Worm (Caenorhabditis elegans): ENCODE results near the gene metl-1.

Gene metl-1

DNA sequence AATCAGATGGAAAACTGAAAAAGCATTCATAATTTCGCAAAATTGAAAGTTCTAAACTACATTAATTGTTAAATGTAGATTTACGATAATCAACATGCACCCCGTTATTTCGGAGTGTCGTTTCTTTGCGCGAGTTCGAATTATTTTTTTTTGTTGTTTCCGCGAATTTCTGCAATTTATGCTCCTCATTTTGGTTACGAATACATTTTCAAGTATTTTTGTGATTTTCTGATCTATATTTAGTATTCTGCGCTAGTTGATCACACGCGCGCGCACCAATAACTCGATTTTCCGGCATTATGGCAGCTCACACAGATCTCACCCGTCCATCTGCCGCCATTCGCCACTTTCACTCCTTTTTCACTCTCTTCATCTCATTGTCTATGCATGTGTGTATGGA is 33.1 kb downstream of the metl-1 start, which contains the start of gene VW02B12L.2 (continued):
- TF ChIP-seq nhr-77 (tag; optimal IDR thresholded peaks at IDR 0.05): peak; percentile 23
- no peak for TF ChIP-seq C34B4.2 (tag; optimal IDR thresholded peaks at IDR 0.05)
- TF ChIP-seq lin-14 (GFP tag; optimal IDR thresholded peaks at IDR 0.05): peak; percentile 61
- peak; percentile 45 for TF ChIP-seq lin-15B (tag; optimal IDR thresholded peaks at IDR 0.05)
- no peak for TF ChIP-seq mdl-1 (tag; optimal IDR thresholded peaks at IDR 0.05)
- TF ChIP-seq efl-3 (GFP tag; optimal IDR thresholded peaks at IDR 0.05): no peak
- TF ChIP-seq lin-39 (tag; optimal IDR thresholded peaks at IDR 0.05): peak; percentile 10
- TF ChIP-seq nhr-11 (tag; optimal IDR thresholded peaks at IDR 0.05): no peak
- no peak for TF ChIP-seq tbx-2 (tag; optimal IDR thresholded peaks at IDR 0.05)
- TF ChIP-seq efl-1 (optimal IDR thresholded peaks at IDR 0.05): peak; percentile 43 to 91
- peak; percentile 90 to 99 for TF ChIP-seq efl-1 (GFP tag; optimal IDR thresholded peaks at IDR 0.05 in 1 of 2)
- no peak for TF ChIP-seq pax-3 (tag; optimal IDR thresholded peaks at IDR 0.05)
- TF ChIP-seq mep-1 (tag; optimal IDR thresholded peaks at IDR 0.05): no peak
- no peak for TF ChIP-seq egl-27 (tag; optimal IDR thresholded peaks at IDR 0.05)
- peak; percentile 89 to 96 for TF ChIP-seq lin-35 (GFP tag; optimal IDR thresholded peaks at IDR 0.05)
- peak; percentile 58 for TF ChIP-seq skn-1 (tag; optimal IDR thresholded peaks at IDR 0.05)
- TF ChIP-seq ztf-11 (tag; optimal IDR thresholded peaks at IDR 0.05): no peak
- no peak for TF ChIP-seq aha-1 (tag; optimal IDR thresholded peaks at IDR 0.05)
- TF ChIP-seq nhr-12 (tag; optimal IDR thresholded peaks at IDR 0.05): no peak
- TF ChIP-seq hlh-4 (tag; optimal IDR thresholded peaks at IDR 0.05): no peak
- TF ChIP-seq mef-2 (tag; optimal IDR thresholded peaks at IDR 0.05): no peak
- no peak for TF ChIP-seq aly-2 (tag; optimal IDR thresholded peaks at IDR 0.05)
- no peak for TF ChIP-seq pag-3 (tag; optimal IDR thresholded peaks at IDR 0.05; ENCODE audit: borderline replicate concordance, insufficient read depth)
- TF ChIP-seq sptf-1 (tag; optimal IDR thresholded peaks at IDR 0.05): no peak
- peak; percentile 34 for TF ChIP-seq nhr-90 (tag; optimal IDR thresholded peaks at IDR 0.05; ENCODE audit: poor library complexity)
- TF ChIP-seq lin-13 (GFP tag; optimal IDR thresholded peaks at IDR 0.05): no peak
- TF ChIP-seq sup-37 (GFP tag; optimal IDR thresholded peaks at IDR 0.05): no peak
- peak; percentile 59 for TF ChIP-seq nhr-71 (tag; optimal IDR thresholded peaks at IDR 0.05)
- TF ChIP-seq fkh-4 (tag; optimal IDR thresholded peaks at IDR 0.05; ENCODE audit: borderline replicate concordance): no peak
- no peak for TF ChIP-seq sox-4 (tag; optimal IDR thresholded peaks at IDR 0.05)
- TF ChIP-seq irx-1 (tag; optimal IDR thresholded peaks at IDR 0.05): no peak
- TF ChIP-seq dsc-1 (tag; optimal IDR thresholded peaks at IDR 0.05): peak; percentile 18
- TF ChIP-seq ama-1 (optimal IDR thresholded peaks at IDR 0.05): no peak
- TF ChIP-seq ets-5 (GFP tag; IDR thresholded peaks at IDR 0.05): no peak
- peak; percentile 80 to 90 (median 89) for TF ChIP-seq dpl-1 (GFP tag; optimal IDR thresholded peaks at IDR 0.05)
- TF ChIP-seq ceh-90 (tag; optimal IDR thresholded peaks at IDR 0.05): no peak
- TF ChIP-seq nhr-28 (tag; optimal IDR thresholded peaks at IDR 0.05): no peak
- TF ChIP-seq snpc-4 (tag; optimal IDR thresholded peaks at IDR 0.05): peak; percentile 7
- TF ChIP-seq ceh-8 (GFP tag; optimal IDR thresholded peaks at IDR 0.05): no peak
- TF ChIP-seq xbp-1 (tag; optimal IDR thresholded peaks at IDR 0.05): peak; percentile 25
- TF ChIP-seq jun-1 (tag; optimal IDR thresholded peaks at IDR 0.05): no peak
- TF ChIP-seq nhr-19 (GFP tag; conservative IDR thresholded peaks at IDR 0.05): no peak
- no peak for TF ChIP-seq hpl-2 (GFP tag; optimal IDR thresholded peaks at IDR 0.05)
- TF ChIP-seq snu-23 (GFP tag; optimal IDR thresholded peaks at IDR 0.05): peak; percentile 57
- TF ChIP-seq C04F5.9 (tag; optimal IDR thresholded peaks at IDR 0.05): no peak
- TF ChIP-seq pqm-1 (tag; optimal IDR thresholded peaks at IDR 0.05): no peak
- peak; percentile 52 for TF ChIP-seq nhr-20 (tag; optimal IDR thresholded peaks at IDR 0.05)
- no peak for TF ChIP-seq elt-2 (tag; optimal IDR thresholded peaks at IDR 0.05)
- no peak for TF ChIP-seq unc-62 (GFP tag; optimal IDR thresholded peaks at IDR 0.05)
- TF ChIP-seq unc-30 (tag; optimal IDR thresholded peaks at IDR 0.05): no peak
- no peak for TF ChIP-seq zip-4 (GFP tag; optimal IDR thresholded peaks at IDR 0.05)
- TF ChIP-seq grh-1 (GFP tag; IDR thresholded peaks at IDR 0.05): no peak
- no peak for TF ChIP-seq ceh-63 (GFP tag; optimal IDR thresholded peaks at IDR 0.05)
- TF ChIP-seq vab-15 (tag; optimal IDR thresholded peaks at IDR 0.05): peak; percentile 74

All from whole organism, L1 larva.